Worm (Caenorhabditis elegans) whole organism, midembryonic: ENCODE results near the gene F53A9.7.

ENCODE experiments used
- T22C8.4 ChIP-seq: fragments of 200-800 bp; sonication (Bioruptor generic); IDR thresholded peaks from 2 replicates; pipeline ENCODE4 v1.3.6; 2022; ENCODE audit warnings: missing genetic modification characterization, missing compliant biosample characterization
- cog-1 ChIP-seq: sonication (generic microtip); optimal IDR thresholded peaks from 2 replicates; lab custom pipeline; 2016; ENCODE audit warnings: missing genetic modification characterization, missing compliant biosample characterization
- klf-2 ChIP-seq: fragments of 200-800 bp; sonication (Bioruptor generic); conservative IDR thresholded peaks from 2 replicates; pipeline ENCODE4 v1.3.6; 2022; ENCODE audit warnings: missing genetic modification reagents, missing genetic modification characterization, missing compliant biosample characterization
- med-1 ChIP-seq: sonication (generic microtip); optimal IDR thresholded peaks from 2 replicates; lab custom pipeline; 2017; ENCODE audit warnings: missing genetic modification characterization, mild to moderate bottlenecking, missing compliant biosample characterization, antibody characterized with exemption, missing genetic modification reagents; ENCODE audit not compliant: insufficient read depth
- tab-1 ChIP-seq: fragments of 200-800 bp; sonication (Bioruptor generic); IDR thresholded peaks from 2 replicates; pipeline ENCODE4 v1.3.6; 2022; ENCODE audit warnings: missing genetic modification characterization, missing compliant biosample characterization
- ztf-23 ChIP-seq: fragments of 200-800 bp; sonication (Bioruptor generic); IDR thresholded peaks from 2 replicates; pipeline ENCODE4 v1.3.6; 2022; ENCODE audit warnings: missing genetic modification reagents, missing genetic modification characterization, missing compliant biosample characterization
- ztf-29 ChIP-seq: fragments of 200-800 bp; sonication (Bioruptor generic); IDR thresholded peaks from 2 replicates; pipeline ENCODE4 v1.3.6; 2022; ENCODE audit warnings: missing genetic modification reagents, missing genetic modification characterization, missing compliant biosample characterization

- TF ChIP-seq T22C8.4 (GFP tag; lab: Robert Waterston, UW) (no peak), ztf-29 (GFP tag; lab: Robert Waterston, UW) (no peak), med-1 (no peak), ztf-23 (GFP tag; lab: Robert Waterston, UW) (no peak), klf-2 (GFP tag; lab: Robert Waterston, UW) (no peak), cog-1 (tag; lab: Kevin White, UChicago) (no peak), tab-1 (GFP tag; lab: Robert Waterston, UW) (no peak)
These were observed 39.4 kb downstream of the F53A9.7 start for ce11 chrX:8677320-8677719.
